Fruit fly (Drosophila melanogaster): Measurements from ENCODE around the gene Pten.
A peak's percentile ranks its signal among the peaks of the same experiment; 100 is the strongest.

Pten gene

dm6 chr2L:10226724-10227407, 34.0 kb downstream of the Pten start, which contains the start of gene CG5708 (continued):
- no peak for TF ChIP-seq sr (GFP tag; IDR thresholded peaks at IDR 0.05)
- peak; percentile 87 for TF ChIP-seq ssp (GFP tag; IDR thresholded peaks at IDR 0.05)
- TF ChIP-seq CG17829 (tag; optimal IDR thresholded peaks at IDR 0.05) = peak; percentile 35
- peak; percentile 32; the same call in 1 of the 3 replicates for TF ChIP-seq CG6791 (GFP tag; IDR thresholded peaks at IDR 0.05; ENCODE audit: partially characterized antibody)
- TF ChIP-seq btn (GFP tag; optimal IDR thresholded peaks at IDR 0.05) = no peak
- TF ChIP-seq disco-r (GFP tag; optimal IDR thresholded peaks at IDR 0.05) = no peak
- TF ChIP-seq slp2 (GFP tag; optimal IDR thresholded peaks at IDR 0.05) = no peak
- TF ChIP-seq Sry-δ (GFP tag; optimal IDR thresholded peaks at IDR 0.05) = peak; percentile 36
- TF ChIP-seq CG11085 (GFP tag; IDR thresholded peaks at IDR 0.05) = no peak
- TF ChIP-seq CG8388 (GFP tag; optimal IDR thresholded peaks at IDR 0.05) = no peak
- no peak for TF ChIP-seq CG12104 (GFP tag; optimal IDR thresholded peaks at IDR 0.05)
- TF ChIP-seq sug (tag; optimal IDR thresholded peaks at IDR 0.05) = peak; percentile 15
- no peak for TF ChIP-seq pnt (GFP tag; optimal IDR thresholded peaks at IDR 0.05)
- peak in 1 of 3 experiments; percentile 17 for TF ChIP-seq Stat92E (GFP tag; optimal IDR thresholded peaks at IDR 0.05)
- TF ChIP-seq CG11247 (GFP tag; IDR thresholded peaks at IDR 0.05) = no peak
- no peak for TF ChIP-seq CG10462 (GFP tag; optimal IDR thresholded peaks at IDR 0.05)
- peak in 1 of 3 experiments; percentile 18 for TF ChIP-seq lola (GFP tag; optimal IDR thresholded peaks at IDR 0.05)
- no peak for TF ChIP-seq Gsc (GFP tag; IDR thresholded peaks at IDR 0.05)
- TF ChIP-seq kah (GFP tag; optimal IDR thresholded peaks at IDR 0.05) = no peak
- TF ChIP-seq Ets97D (GFP tag; optimal IDR thresholded peaks at IDR 0.05) = no peak
- no peak for TF ChIP-seq Camta (GFP tag; optimal IDR thresholded peaks at IDR 0.05)
- TF ChIP-seq CG7987 (GFP tag; optimal IDR thresholded peaks at IDR 0.05) = no peak
- no peak for TF ChIP-seq CG7745 (tag; optimal IDR thresholded peaks at IDR 0.05)
- TF ChIP-seq CG2199 (GFP tag; IDR thresholded peaks at IDR 0.05) = no peak
- no peak for TF ChIP-seq tin (GFP tag; optimal IDR thresholded peaks at IDR 0.05)
- no peak for TF ChIP-seq vfl (GFP tag; optimal IDR thresholded peaks at IDR 0.05)
- peak; percentile 35 for TF ChIP-seq sens (GFP tag)
- TF ChIP-seq tll (GFP tag; optimal IDR thresholded peaks at IDR 0.05) = no peak
- TF ChIP-seq CG9797 (GFP tag; optimal IDR thresholded peaks at IDR 0.05) = no peak
- peak; percentile 38 for TF ChIP-seq CG2712 (tag; optimal IDR thresholded peaks at IDR 0.05)
- no peak for TF ChIP-seq p53 (GFP tag; optimal IDR thresholded peaks at IDR 0.05)
- TF ChIP-seq lmd (GFP tag; IDR thresholded peaks at IDR 0.05) = no peak
- no peak for TF ChIP-seq CG8089 (GFP tag; optimal IDR thresholded peaks at IDR 0.05)
- no peak for TF ChIP-seq fd64A (GFP tag; optimal IDR thresholded peaks at IDR 0.05)
- TF ChIP-seq CG8281 (tag; optimal IDR thresholded peaks at IDR 0.05) = no peak
- no peak for TF ChIP-seq Meics (GFP tag; optimal IDR thresholded peaks at IDR 0.05)
- TF ChIP-seq fd102C (GFP tag; optimal IDR thresholded peaks at IDR 0.05) = no peak
- TF ChIP-seq Atf-2 (GFP tag; optimal IDR thresholded peaks at IDR 0.05) = no peak
- no peak for TF ChIP-seq Antp (GFP tag; optimal IDR thresholded peaks at IDR 0.05)
- TF ChIP-seq eyg (GFP tag; optimal IDR thresholded peaks at IDR 0.05) = no peak
- TF ChIP-seq nerfin-1 (tag; optimal IDR thresholded peaks at IDR 0.05) = no peak
- TF ChIP-seq Hey (tag; optimal IDR thresholded peaks at IDR 0.05) = no peak
- TF ChIP-seq ro (GFP tag; IDR thresholded peaks at IDR 0.05) = no peak
- TF ChIP-seq Optix (GFP tag; IDR thresholded peaks at IDR 0.05) = no peak
- TF ChIP-seq so (GFP tag; IDR thresholded peaks at IDR 0.05) = no peak
- no peak for TF ChIP-seq CG5953 (GFP tag; IDR thresholded peaks at IDR 0.05)
- no peak for TF ChIP-seq CG10321 (GFP tag; IDR thresholded peaks at IDR 0.05)
- no peak for TF ChIP-seq zfh1 (GFP tag; IDR thresholded peaks at IDR 0.05)
- TF ChIP-seq slou (GFP tag; optimal IDR thresholded peaks at IDR 0.05) = no peak
- no peak for TF ChIP-seq D19A (tag; optimal IDR thresholded peaks at IDR 0.05)
- TF ChIP-seq mirr (GFP tag; optimal IDR thresholded peaks at IDR 0.05) = no peak
